Worm (Caenorhabditis elegans): ENCODE results near the gene W02D7.8.

W02D7.8 gene

DNA sequence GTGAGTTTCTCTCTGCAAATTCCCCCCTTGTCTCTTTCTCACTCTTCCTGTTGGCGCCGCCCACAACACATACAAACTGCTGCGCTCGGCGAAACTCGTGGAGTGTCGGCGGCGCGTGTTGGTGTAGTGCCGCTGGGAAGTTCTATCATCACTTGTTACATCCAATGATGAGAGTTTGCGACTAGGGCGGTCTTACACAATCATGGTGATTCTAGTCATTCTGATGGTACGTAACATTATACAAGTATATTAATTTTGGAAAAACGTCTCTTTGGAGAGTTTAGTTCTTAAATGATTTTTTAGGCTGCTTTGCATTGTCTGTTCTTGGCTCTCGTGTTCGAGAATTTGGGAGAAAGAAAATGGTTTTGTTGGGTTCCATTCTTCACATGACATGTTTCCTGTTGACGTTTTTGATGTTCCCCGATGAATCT, 42.7 kb upstream of the W02D7.8 start (continued):
- TF ChIP-seq nfya-2 (GFP tag; IDR thresholded peaks at IDR 0.05) = no peak
- TF ChIP-seq ztf-25 (GFP tag; IDR thresholded peaks at IDR 0.05) = no peak
- peak; percentile 100 for TF ChIP-seq snpc-4 (GFP tag; optimal IDR thresholded peaks at IDR 0.05)
- peak; percentile 99 to 100 (median 100) for TF ChIP-seq snpc-4 (tag; optimal IDR thresholded peaks at IDR 0.05)
- peak; percentile 67 for TF ChIP-seq ceh-27 (GFP tag; optimal IDR thresholded peaks at IDR 0.05)
- TF ChIP-seq unc-62 (GFP tag; optimal IDR thresholded peaks at IDR 0.05) = no peak
- no peak for TF ChIP-seq lag-1 (GFP tag; IDR thresholded peaks at IDR 0.05)
- peak; percentile 19 for TF ChIP-seq efl-1 (GFP tag; optimal IDR thresholded peaks at IDR 0.05)
- no peak for TF ChIP-seq ztf-26 (tag; optimal IDR thresholded peaks at IDR 0.05)
- TF ChIP-seq bed-1 (GFP tag; IDR thresholded peaks at IDR 0.05) = no peak
- peak; percentile 43 to 59 for TF ChIP-seq let-607 (tag; optimal IDR thresholded peaks at IDR 0.05)
- TF ChIP-seq nhr-90 (tag; optimal IDR thresholded peaks at IDR 0.05) = peak; percentile 58
- TF ChIP-seq repo-1 (tag; optimal IDR thresholded peaks at IDR 0.05) = peak; percentile 85
- TF ChIP-seq mes-4 (tag; optimal IDR thresholded peaks at IDR 0.05) = peak; percentile 49
- no peak for TF ChIP-seq hlh-26 (GFP tag; conservative IDR thresholded peaks at IDR 0.05)
- TF ChIP-seq lin-40 (tag; optimal IDR thresholded peaks at IDR 0.05) = peak; percentile 81
- no peak for TF ChIP-seq mel-28 (tag; optimal IDR thresholded peaks at IDR 0.05; ENCODE audit: borderline replicate concordance)
- TF ChIP-seq madf-8 (GFP tag; conservative IDR thresholded peaks at IDR 0.05) = peak; percentile 66
- no peak for TF ChIP-seq F57A8.1 (GFP tag; optimal IDR thresholded peaks at IDR 0.05)
- peak; percentile 86 for TF ChIP-seq egl-44 (GFP tag; IDR thresholded peaks at IDR 0.05)
- TF ChIP-seq tbp1 (GFP tag; optimal IDR thresholded peaks at IDR 0.05) = peak; percentile 84
- TF ChIP-seq cebp-1 (GFP tag; IDR thresholded peaks at IDR 0.05) = no peak
- TF ChIP-seq cebp-1 (tag; optimal IDR thresholded peaks at IDR 0.05) = peak; percentile 76
- TF ChIP-seq rec-8 (tag; optimal IDR thresholded peaks at IDR 0.05) = peak in 1 of 2 experiments; percentile 78
- TF ChIP-seq F37B4.10 (GFP tag; IDR thresholded peaks at IDR 0.05) = no peak
- TF ChIP-seq F39B2.1 (GFP tag; IDR thresholded peaks at IDR 0.05) = peak; percentile 72; the same call in 1 of the 2 replicates
- peak; percentile 82 for TF ChIP-seq hmg-20 (GFP tag; IDR thresholded peaks at IDR 0.05)
- TF ChIP-seq D2030.7 (GFP tag; IDR thresholded peaks at IDR 0.05) = peak; percentile 95
- no peak for TF ChIP-seq ztf-22 (GFP tag; optimal IDR thresholded peaks at IDR 0.05)
- peak; percentile 10 for TF ChIP-seq dpl-1 (GFP tag; optimal IDR thresholded peaks at IDR 0.05)
- no peak for TF ChIP-seq ceh-58 (GFP tag; IDR thresholded peaks at IDR 0.05)
- peak; percentile 95 for TF ChIP-seq rcor-1 (GFP tag; IDR thresholded peaks at IDR 0.05)
- 0 out of 2 replicates have a peak, but pooled peaks have one; percentile 49 for TF ChIP-seq B0019.2 (GFP tag; conservative IDR thresholded peaks at IDR 0.05)
- TF ChIP-seq F22D6.2 (tag; optimal IDR thresholded peaks at IDR 0.05) = peak; percentile 27
- TF ChIP-seq nfyb-1 (GFP tag; IDR thresholded peaks at IDR 0.05) = peak; percentile 92
- TF ChIP-seq Y56A3A.18 (GFP tag; IDR thresholded peaks at IDR 0.05) = peak; percentile 89
- peak; percentile 95 for TF ChIP-seq ama-1 (optimal IDR thresholded peaks at IDR 0.05)
- TF ChIP-seq ama-1 (GFP tag; optimal IDR thresholded peaks at IDR 0.05) = peak; percentile 30 to 43
- peak; percentile 92 for TF ChIP-seq aptf-2 (GFP tag; conservative IDR thresholded peaks at IDR 0.05)
- TF ChIP-seq ztf-6 (GFP tag; IDR thresholded peaks at IDR 0.05) = no peak
- peak; percentile 15 for TF ChIP-seq B0035.1 (tag; optimal IDR thresholded peaks at IDR 0.05)
- peak; percentile 96 for TF ChIP-seq B0336.3 (GFP tag; IDR thresholded peaks at IDR 0.05)
- peak; percentile 54 for TF ChIP-seq lin-26 (GFP tag; IDR thresholded peaks at IDR 0.05)
- TF ChIP-seq lir-1 (GFP tag; conservative IDR thresholded peaks at IDR 0.05) = 0 out of 2 replicates have a peak, but pooled peaks have one; percentile 10
- peak; percentile 99 for TF ChIP-seq snpc-3.4 (tag; optimal IDR thresholded peaks at IDR 0.05)
- peak; percentile 93 for TF ChIP-seq madf-6 (GFP tag; IDR thresholded peaks at IDR 0.05)
- peak; percentile 88 for TF ChIP-seq ztf-18 (tag; optimal IDR thresholded peaks at IDR 0.05)
- peak; percentile 15 for TF ChIP-seq ztf-3 (GFP tag; optimal IDR thresholded peaks at IDR 0.05)
- TF ChIP-seq hlh-12 (tag; optimal IDR thresholded peaks at IDR 0.05) = no peak
